Fruit fly (Drosophila melanogaster) whole organism, adult: ENCODE results near the gene CG31650.

Source experiments
- CG11617 ChIP-seq: fragments of 200-800 bp; sonication (Bioruptor generic); optimal IDR thresholded peaks from 2 replicates; lab custom pipeline; 2017; ENCODE audit warnings: mild to moderate bottlenecking, missing biosample characterization, missing genetic modification reagents, missing genetic modification characterization
- CG12768 ChIP-seq: fragments of 200-800 bp; sonication (Bioruptor generic); optimal IDR thresholded peaks from 2 replicates; lab custom pipeline; 2017; ENCODE audit warnings: missing biosample characterization, missing genetic modification characterization, mild to moderate bottlenecking, moderate library complexity, missing genetic modification reagents
- CG14711 ChIP-seq: fragments of 200-800 bp; sonication (Bioruptor generic); optimal IDR thresholded peaks from 2 replicates; lab custom pipeline; 2018; ENCODE audit warnings: missing biosample characterization, mild to moderate bottlenecking, missing genetic modification characterization, moderate library complexity
- CG1620 ChIP-seq: fragments of 200-800 bp; sonication (Bioruptor generic); optimal IDR thresholded peaks from 2 replicates; lab custom pipeline; 2016; ENCODE audit warnings: missing biosample characterization, missing genetic modification characterization
- CG33017 ChIP-seq: fragments of 200-800 bp; sonication (Bioruptor generic); optimal IDR thresholded peaks from 2 replicates; lab custom pipeline; 2018; ENCODE audit warnings: missing biosample characterization, mild to moderate bottlenecking, missing genetic modification characterization, moderate library complexity
- CG5204 ChIP-seq: fragments of 200-800 bp; sonication (Bioruptor generic); optimal IDR thresholded peaks from 2 replicates; lab custom pipeline; 2016; ENCODE audit warnings: missing biosample characterization, missing genetic modification characterization
- CG7045 ChIP-seq: fragments of 200-800 bp; sonication (Bioruptor generic); optimal IDR thresholded peaks from 2 replicates; lab custom pipeline; 2017; ENCODE audit warnings: missing biosample characterization, mild to moderate bottlenecking, missing genetic modification characterization
- CG7101 ChIP-seq: fragments of 200-800 bp; sonication (Bioruptor generic); optimal IDR thresholded peaks from 2 replicates; lab custom pipeline; 2018; ENCODE audit warnings: missing biosample characterization, mild to moderate bottlenecking, missing genetic modification characterization, moderate library complexity
- Clk ChIP-seq: fragments of 200-800 bp; sonication (Bioruptor generic); optimal IDR thresholded peaks from 2 replicates; lab custom pipeline; 2017; ENCODE audit warnings: missing biosample characterization, missing genetic modification characterization
- Crg-1 ChIP-seq: fragments of 200-800 bp; sonication (Bioruptor generic); optimal IDR thresholded peaks from 2 replicates; lab custom pipeline; 2016; ENCODE audit warnings: missing biosample characterization, missing genetic modification characterization
- Hr96 ChIP-seq: fragments of 200-800 bp; sonication (Bioruptor generic); optimal IDR thresholded peaks from 2 replicates; lab custom pipeline; 2016; ENCODE audit warnings: missing biosample characterization, missing genetic modification characterization
- Mnt ChIP-seq: fragments of 200-800 bp; sonication (Bioruptor generic); optimal IDR thresholded peaks from 2 replicates; lab custom pipeline; 2016; ENCODE audit warnings: missing biosample characterization, mild to moderate bottlenecking, missing genetic modification characterization
- bab1 ChIP-seq: fragments of 200-800 bp; sonication (Bioruptor generic); optimal IDR thresholded peaks from 3 replicates; lab custom pipeline; 2019; ENCODE audit warnings: missing biosample characterization, mild to moderate bottlenecking, missing genetic modification characterization, moderate library complexity
- cic ChIP-seq: fragments of 200-800 bp; sonication (Bioruptor generic); optimal IDR thresholded peaks from 2 replicates; lab custom pipeline; 2017; ENCODE audit warnings: missing biosample characterization, mild to moderate bottlenecking, missing genetic modification characterization, moderate library complexity
- cnc ChIP-seq, 2 experiments: fragments of >200 bp; optimal IDR thresholded peaks; 2 replicates each; lab custom pipeline; 2017
- kay ChIP-seq: fragments of 200-800 bp; sonication (Bioruptor generic); peaks from one replicate; lab custom pipeline; 2016; ENCODE audit warnings: missing biosample characterization, missing genetic modification characterization, borderline replicate concordance
- ovo ChIP-seq: fragments of 200-800 bp; sonication (Bioruptor generic); optimal IDR thresholded peaks from 2 replicates; lab custom pipeline; 2016; ENCODE audit warnings: missing biosample characterization, missing genetic modification characterization
- pad ChIP-seq: fragments of 200-800 bp; sonication (Bioruptor generic); optimal IDR thresholded peaks from 3 replicates; lab custom pipeline; 2017; ENCODE audit warnings: missing biosample characterization, missing genetic modification characterization, mild to moderate bottlenecking, moderate library complexity, missing genetic modification reagents
- tj ChIP-seq: fragments of 200-800 bp; sonication (Bioruptor generic); optimal IDR thresholded peaks from 3 replicates; lab custom pipeline; 2017; ENCODE audit warnings: missing biosample characterization, mild to moderate bottlenecking, missing genetic modification characterization, moderate library complexity
- toe ChIP-seq: fragments of 200-800 bp; sonication (Bioruptor generic); optimal IDR thresholded peaks from 2 replicates; lab custom pipeline; 2016; ENCODE audit warnings: missing biosample characterization, missing genetic modification characterization

The CG31650 gene

DNA sequence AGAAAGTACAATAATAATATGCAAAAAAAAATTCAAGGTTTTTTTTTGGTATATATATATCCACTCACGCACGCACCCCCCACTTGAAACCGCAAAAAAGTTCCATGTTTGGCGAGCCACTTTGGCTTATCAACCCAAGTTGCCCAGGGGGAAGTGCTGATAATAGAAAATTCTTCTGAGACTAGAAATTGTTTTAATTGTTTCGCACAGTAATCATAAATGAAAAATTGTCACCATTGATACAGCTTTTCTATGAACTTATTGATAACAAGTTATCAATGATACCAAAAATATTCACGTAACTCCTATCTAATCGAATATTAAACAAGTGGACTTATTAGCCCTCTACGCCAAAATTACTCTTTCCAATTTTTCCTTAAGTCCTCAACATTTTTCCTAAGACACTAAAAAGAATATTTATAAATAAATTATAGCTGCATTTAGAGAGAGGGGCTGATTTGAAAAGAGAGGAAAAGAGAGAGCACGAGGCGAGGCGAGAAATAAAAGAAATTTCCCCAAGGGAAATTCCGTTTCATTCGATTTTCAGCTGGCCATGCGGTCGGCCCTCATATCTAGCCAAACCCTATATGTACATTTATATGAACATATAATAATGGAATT, 45.8 kb downstream of the CG31650 start:
- TF ChIP-seq CG1620 (GFP tag; lab: Kevin White, UChicago) (no peak), cic (GFP tag; lab: Kevin White, UChicago) (peak; percentile 8), kay (GFP tag; lab: Kevin White, UChicago) (peak; percentile 79)

DNA sequence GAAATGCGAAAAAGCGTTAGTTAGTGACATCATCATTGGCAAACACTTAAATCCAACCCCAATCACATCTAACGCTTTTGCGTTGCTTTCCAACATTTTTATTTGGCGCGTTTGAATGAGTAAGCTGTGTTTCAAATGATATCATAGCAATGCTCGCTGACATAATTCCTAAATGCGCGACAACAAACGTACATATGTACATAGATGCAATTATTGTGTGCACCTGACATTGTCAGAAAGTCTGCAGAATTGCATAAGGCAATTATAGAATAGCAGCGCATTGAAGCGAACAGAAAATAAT, 46.3 kb downstream of the CG31650 start:
- TF ChIP-seq Crg-1 (GFP tag; lab: Kevin White, UChicago) (no peak), pad (GFP tag; lab: Kevin White, UChicago) (no peak), CG33017 (tag; lab: Kevin White, UChicago) (no peak), CG11617 (GFP tag; lab: Kevin White, UChicago) (no peak), toe (no peak), tj (GFP tag; lab: Kevin White, UChicago) (no peak)

DNA sequence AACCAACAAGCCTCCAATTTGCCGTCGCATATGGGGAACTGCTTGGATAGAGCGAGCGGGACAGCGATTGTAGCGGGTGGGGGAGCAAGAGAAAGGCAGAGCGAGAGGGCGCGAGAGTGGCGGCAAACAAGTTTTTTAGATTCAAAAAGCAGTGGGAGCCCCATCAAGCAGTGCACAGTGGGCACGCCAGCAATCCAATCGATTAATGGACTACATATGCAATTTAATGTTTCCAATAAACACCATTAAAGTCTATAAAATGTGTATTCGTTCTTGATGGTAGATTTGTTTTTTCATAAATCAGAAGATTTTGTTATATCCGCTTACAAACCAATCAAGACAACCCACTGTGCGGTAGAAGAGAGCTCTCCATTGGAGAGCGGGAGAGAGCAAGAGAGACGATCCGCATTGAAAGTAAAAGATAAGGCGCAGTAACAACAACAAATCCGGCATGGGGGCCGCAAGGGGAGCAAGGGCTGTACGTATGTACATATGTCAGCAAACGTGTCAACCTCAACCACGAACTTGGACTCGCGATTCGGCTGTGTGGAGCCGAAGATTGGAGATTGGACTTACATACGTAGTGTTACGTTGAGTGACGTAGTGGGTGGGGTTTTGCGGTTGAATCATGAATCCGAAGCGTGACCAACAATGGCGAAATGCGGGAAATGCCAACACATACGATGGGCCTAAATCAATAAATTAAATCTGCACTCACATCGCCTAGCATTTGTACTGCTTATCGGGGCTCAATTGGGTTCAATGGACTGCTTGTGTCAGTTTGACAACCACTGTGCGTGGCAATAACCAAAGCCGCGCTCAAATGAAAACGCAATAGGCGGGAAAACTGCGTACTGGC, 46.9 kb downstream of the CG31650 start:
- TF ChIP-seq CG33017 (tag; lab: Kevin White, UChicago) (peak; percentile 93), Hr96 (GFP tag; lab: Kevin White, UChicago) (peak; percentile 96), toe (peak; percentile 51), CG1620 (GFP tag; lab: Kevin White, UChicago) (peak; percentile 92), CG7101 (tag; lab: Kevin White, UChicago) (peak; percentile 95), pad (GFP tag; lab: Kevin White, UChicago) (peak; percentile 95), bab1 (GFP tag; lab: Kevin White, UChicago) (peak; percentile 92), kay (GFP tag; lab: Kevin White, UChicago) (peak; percentile 47), CG12768 (peak; percentile 93), CG5204 (GFP tag; lab: Kevin White, UChicago) (no peak), Crg-1 (GFP tag; lab: Kevin White, UChicago) (peak; percentile 79), Mnt (GFP tag; lab: Kevin White, UChicago) (peak; percentile 79), cic (GFP tag; lab: Kevin White, UChicago) (peak; percentile 95), Clk (GFP tag; lab: Kevin White, UChicago) (peak; percentile 90), tj (GFP tag; lab: Kevin White, UChicago) (peak; percentile 81), CG11617 (GFP tag; lab: Kevin White, UChicago) (peak; percentile 94), CG7045 (GFP tag; lab: Kevin White, UChicago) (peak; percentile 94), ovo (GFP tag; lab: Kevin White, UChicago) (peak; percentile 84), CG14711 (tag; lab: Kevin White, UChicago) (peak; percentile 91), cnc (optimal IDR thresholded peaks at IDR 0.05; lab: Kevin White, UChicago) (no peak)

DNA sequence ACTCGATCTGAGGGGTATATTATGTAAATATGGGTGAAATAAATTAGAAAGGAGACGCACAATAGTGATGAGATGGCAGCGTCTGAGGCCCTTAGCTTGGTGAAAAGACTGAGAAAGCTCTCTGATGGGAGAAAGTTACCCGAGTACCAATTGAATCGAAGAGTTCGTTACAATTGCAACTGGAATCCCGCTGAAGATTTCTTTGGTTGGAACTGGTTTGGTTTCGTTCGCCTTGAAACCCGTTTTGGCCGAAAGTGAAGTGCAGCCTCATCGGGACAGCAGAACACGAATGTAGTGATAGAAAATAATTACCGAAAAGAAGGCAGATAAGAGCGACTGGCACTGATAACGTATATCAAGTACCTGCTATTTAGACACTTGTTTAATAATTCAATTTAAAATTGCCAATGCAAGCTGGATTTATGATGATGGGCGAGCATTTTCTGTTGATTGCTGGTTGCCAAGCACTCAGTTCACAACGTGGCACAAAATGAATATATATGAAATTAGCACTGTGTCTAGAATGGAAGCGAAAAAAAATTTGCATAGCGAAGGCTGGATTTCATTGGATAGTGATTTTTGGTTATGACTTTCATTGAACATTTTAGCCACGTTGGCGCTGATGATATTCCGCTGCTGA, 48.1 kb downstream of the CG31650 start:
- TF ChIP-seq Crg-1 (GFP tag; lab: Kevin White, UChicago) (no peak), tj (GFP tag; lab: Kevin White, UChicago) (peak; percentile 82)

DNA sequence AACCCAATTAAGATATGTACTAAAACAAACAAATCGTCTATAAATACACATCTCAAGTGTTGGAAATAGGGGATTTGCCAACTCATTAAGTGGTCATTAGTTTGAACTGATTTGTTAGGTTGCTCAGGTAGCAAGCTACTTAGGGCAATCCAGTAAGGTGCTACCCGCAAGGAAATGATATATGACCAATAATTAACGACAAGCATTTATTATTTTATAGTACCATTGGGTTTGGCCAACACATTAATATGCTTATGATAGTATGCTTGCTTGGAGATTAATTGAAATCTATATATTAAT, 48.7 kb downstream of the CG31650 start:
- no peak for TF ChIP-seq kay (GFP tag; lab: Kevin White, UChicago)
- no peak for TF ChIP-seq cic (GFP tag; lab: Kevin White, UChicago)
- TF ChIP-seq Hr96 (GFP tag; lab: Kevin White, UChicago): no peak
- TF ChIP-seq ovo (GFP tag; lab: Kevin White, UChicago): no peak
- no peak for TF ChIP-seq tj (GFP tag; lab: Kevin White, UChicago)
- TF ChIP-seq CG5204 (GFP tag; lab: Kevin White, UChicago): no peak

DNA sequence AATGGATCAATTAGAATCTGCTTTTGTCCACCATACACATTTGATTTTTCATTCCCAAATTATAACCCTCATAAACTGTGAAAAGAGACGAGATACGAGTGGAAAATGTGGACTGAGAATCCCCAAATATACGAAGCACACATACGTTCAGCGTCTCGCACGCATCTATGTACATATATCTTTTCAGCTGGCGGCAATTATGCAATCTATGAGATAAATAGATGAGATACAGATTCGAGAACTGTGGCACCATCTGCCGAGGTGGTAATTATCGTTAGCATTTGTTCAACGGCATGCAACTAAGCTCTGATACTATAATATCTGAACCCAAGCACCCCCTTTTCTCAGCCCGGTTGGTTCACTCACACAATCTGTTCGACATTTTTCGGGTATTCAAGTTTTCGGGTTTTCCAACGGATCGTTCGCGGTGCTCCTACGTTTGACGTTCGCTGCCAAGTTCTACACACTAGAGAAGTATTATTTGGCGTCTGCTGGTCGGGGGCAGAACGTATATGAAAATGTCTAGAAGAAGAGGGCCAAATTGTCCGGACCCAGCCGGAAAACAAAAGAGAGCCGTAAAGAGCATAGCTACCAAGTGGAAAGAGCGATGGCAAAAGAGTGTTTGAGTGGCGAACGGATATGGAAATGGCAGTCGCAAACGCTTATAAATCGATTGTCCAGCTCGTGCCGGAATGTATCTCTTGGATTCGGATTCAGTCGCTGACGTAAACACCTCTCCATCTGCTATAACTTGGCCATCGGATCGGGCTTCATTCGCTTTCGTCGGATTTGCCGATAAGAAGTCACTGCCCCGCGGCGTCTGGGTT, 49.3 kb downstream of the CG31650 start:
- TF ChIP-seq kay (GFP tag; lab: Kevin White, UChicago): no peak
- no peak for TF ChIP-seq CG11617 (GFP tag; lab: Kevin White, UChicago)
- no peak for TF ChIP-seq cnc (optimal IDR thresholded peaks at IDR 0.05; lab: Kevin White, UChicago)
- TF ChIP-seq Hr96 (GFP tag; lab: Kevin White, UChicago): no peak
- no peak for TF ChIP-seq CG33017 (tag; lab: Kevin White, UChicago)
- no peak for TF ChIP-seq CG5204 (GFP tag; lab: Kevin White, UChicago)
- TF ChIP-seq Clk (GFP tag; lab: Kevin White, UChicago): no peak
- no peak for TF ChIP-seq CG12768
- no peak for TF ChIP-seq toe
- TF ChIP-seq CG14711 (tag; lab: Kevin White, UChicago): no peak
- TF ChIP-seq tj (GFP tag; lab: Kevin White, UChicago): no peak
- no peak for TF ChIP-seq ovo (GFP tag; lab: Kevin White, UChicago)
- no peak for TF ChIP-seq CG7045 (GFP tag; lab: Kevin White, UChicago)
